Worm (Caenorhabditis elegans) whole organism, early embryonic: ENCODE data around the gene arx-2.

Experiments
- B0310.2 ChIP-seq: sonication (generic microtip); optimal IDR thresholded peaks from 2 replicates; lab custom pipeline; 2016; ENCODE audit warnings: mild to moderate bottlenecking, missing genetic modification characterization, missing compliant biosample characterization
- F13C5.2 ChIP-seq: sonication (generic microtip); optimal IDR thresholded peaks from 2 replicates; lab custom pipeline; 2017; ENCODE audit warnings: mild to moderate bottlenecking, missing genetic modification characterization, inconsistent platforms, missing compliant biosample characterization
- aly-1 ChIP-seq: sonication (generic microtip); optimal IDR thresholded peaks from 2 replicates; lab custom pipeline; 2016; ENCODE audit warnings: missing genetic modification characterization, missing compliant biosample characterization
- ama-1 ChIP-seq: fragments of 150-350 bp; optimal IDR thresholded peaks from 2 replicates; lab custom pipeline; 2014
- ceh-13 ChIP-seq: fragments of 200-800 bp; sonication (Bioruptor generic); optimal IDR thresholded peaks from 2 replicates; lab custom pipeline; 2018; ENCODE audit warnings: mild to moderate bottlenecking, missing genetic modification characterization, missing compliant biosample characterization
- ceh-36 ChIP-seq: sonication (generic microtip); optimal IDR thresholded peaks from 2 replicates; lab custom pipeline; 2016; ENCODE audit warnings: missing genetic modification characterization, inconsistent platforms, missing compliant biosample characterization
- ets-7 ChIP-seq: sonication (generic microtip); optimal IDR thresholded peaks from 2 replicates; lab custom pipeline; 2016; ENCODE audit warnings: missing genotype, missing genetic modification characterization, missing compliant biosample characterization
- flt-1 ChIP-seq: fragments of 200-800 bp; sonication (Bioruptor generic); IDR thresholded peaks from 2 replicates; pipeline ENCODE4 v1.3.6; 2022; ENCODE audit warnings: missing genetic modification characterization, missing compliant biosample characterization
- hmbx-1 ChIP-seq: sonication (generic microtip); optimal IDR thresholded peaks from 2 replicates; lab custom pipeline; 2016; ENCODE audit warnings: mild to moderate bottlenecking, missing genetic modification characterization, missing compliant biosample characterization
- hmg-4 ChIP-seq: fragments of 200-800 bp; sonication (Bioruptor generic); optimal IDR thresholded peaks from 2 replicates; lab custom pipeline; 2018; ENCODE audit warnings: mild to moderate bottlenecking, missing genetic modification characterization, missing compliant biosample characterization
- hnd-1 ChIP-seq: sonication (generic microtip); optimal IDR thresholded peaks from 2 replicates; lab custom pipeline; 2016; ENCODE audit warnings: missing genetic modification characterization, missing compliant biosample characterization
- pes-1 ChIP-seq: fragments of 200-800 bp; sonication (Bioruptor generic); IDR thresholded peaks from 2 replicates; pipeline ENCODE4 v1.3.6; 2022; ENCODE audit warnings: missing genetic modification reagents, missing genetic modification characterization, missing compliant biosample characterization
- scrt-1 ChIP-seq: fragments of 200-800 bp; sonication (Bioruptor generic); IDR thresholded peaks from 2 replicates; pipeline ENCODE4 v1.3.6; 2022; ENCODE audit warnings: missing genetic modification characterization, missing compliant biosample characterization
- sea-1 ChIP-seq: fragments of 200-800 bp; sonication (Bioruptor generic); conservative IDR thresholded peaks from 2 replicates; pipeline ENCODE4 v1.3.6; 2022; ENCODE audit warnings: missing genetic modification characterization, missing compliant biosample characterization
- tbx-11 ChIP-seq: fragments of 200-800 bp; sonication (Bioruptor generic); IDR thresholded peaks from 2 replicates; pipeline ENCODE4 v1.3.6; 2022; ENCODE audit warnings: missing genetic modification characterization, missing compliant biosample characterization
- tbx-37 ChIP-seq: fragments of 200-800 bp; sonication (Bioruptor generic); conservative IDR thresholded peaks from 2 replicates; pipeline ENCODE4 v1.3.6; 2022; ENCODE audit warnings: missing genetic modification reagents, missing genetic modification characterization, missing compliant biosample characterization
- tra-4 ChIP-seq: sonication (generic microtip); optimal IDR thresholded peaks from 2 replicates; lab custom pipeline; 2017; ENCODE audit warnings: missing genetic modification characterization, missing compliant biosample characterization

Gene arx-2

ce11 chrV:10371951-10372350 lies 33.8 kb upstream of the arx-2 start, which contains the start of gene ugt-49:
TSS of gene ugt-49 (plus strand) at chrV:10372321.
- no peak for TF ChIP-seq hnd-1 (tag; lab: Kevin White, UChicago)
- TF ChIP-seq pes-1, result no peak
- TF ChIP-seq hmbx-1 (tag; lab: Kevin White, UChicago), result no peak
- no peak for TF ChIP-seq tra-4 (tag; lab: Kevin White, UChicago)
- no peak for TF ChIP-seq F13C5.2 (tag; lab: Kevin White, UChicago)
- no peak for TF ChIP-seq ceh-36 (tag; lab: Kevin White, UChicago)
- no peak for TF ChIP-seq tbx-11 (GFP tag; lab: Robert Waterston, UW)
- TF ChIP-seq flt-1 (GFP tag; lab: Robert Waterston, UW), result no peak
- TF ChIP-seq ets-7, result no peak

DNA sequence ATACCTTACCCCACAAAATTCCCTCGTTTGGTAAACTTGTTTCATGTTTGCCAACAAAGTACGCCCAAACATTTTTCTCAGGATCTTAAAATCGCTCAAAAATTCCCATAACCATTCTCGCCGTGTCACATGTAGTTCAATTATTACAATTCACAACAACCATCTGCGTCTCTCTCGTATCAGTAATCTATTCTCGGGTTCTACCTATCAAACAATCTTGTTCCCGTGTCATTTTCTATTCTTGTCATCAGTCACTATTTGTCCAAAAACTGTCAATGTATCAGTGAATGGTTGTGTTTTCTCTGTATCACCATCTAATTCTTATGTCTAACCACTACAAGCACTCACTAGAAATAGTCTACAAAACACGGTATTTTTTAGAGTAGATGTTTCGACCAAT lies 33.0 kb upstream of the arx-2 start:
- no peak for TF ChIP-seq F13C5.2 (tag; lab: Kevin White, UChicago)
- no peak for TF ChIP-seq tbx-37 (GFP tag; lab: Robert Waterston, UW)
- TF ChIP-seq B0310.2 (tag; lab: Kevin White, UChicago), result no peak
- no peak for TF ChIP-seq ets-7
- no peak for TF ChIP-seq hnd-1 (tag; lab: Kevin White, UChicago)
- no peak for TF ChIP-seq hmbx-1 (tag; lab: Kevin White, UChicago)
- TF ChIP-seq ama-1 (lab: Kevin White, UChicago), result no peak
- no peak for TF ChIP-seq scrt-1 (GFP tag; lab: Robert Waterston, UW)
- no peak for TF ChIP-seq ceh-13 (GFP tag; lab: Kevin White, UChicago)
- TF ChIP-seq tbx-11 (GFP tag; lab: Robert Waterston, UW), result no peak
- no peak for TF ChIP-seq hmg-4 (GFP tag; lab: Kevin White, UChicago)

DNA sequence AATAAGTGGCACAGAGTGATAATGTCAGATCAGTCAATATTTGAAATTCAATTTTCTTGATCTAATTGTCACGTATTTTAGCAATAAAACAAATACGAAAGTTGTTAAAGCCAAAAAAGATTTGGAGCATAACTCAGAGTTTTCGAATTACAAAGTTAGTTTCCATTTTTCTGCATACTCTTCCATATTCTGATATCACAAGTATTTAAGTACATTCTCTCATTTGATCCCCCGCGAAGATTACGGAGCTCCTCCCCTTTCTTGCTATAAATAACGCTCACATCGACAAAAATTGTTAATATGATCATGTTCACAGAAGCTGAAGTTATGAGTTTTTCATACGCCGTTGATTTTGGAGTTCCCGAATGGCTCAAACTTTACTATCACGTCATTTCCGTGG lies 30.1 kb upstream of the arx-2 start, which contains the start of gene sri-20:
Gene sri-20 (plus strand): TSS at position 301 of the 400 bp plus-strand sequence.
- TF ChIP-seq tbx-11 (GFP tag; lab: Robert Waterston, UW) (no peak), sea-1 (GFP tag; lab: Robert Waterston, UW) (no peak), ama-1 (lab: Kevin White, UChicago) (no peak), scrt-1 (GFP tag; lab: Robert Waterston, UW) (no peak), B0310.2 (tag; lab: Kevin White, UChicago) (no peak), ceh-13 (GFP tag; lab: Kevin White, UChicago) (no peak), F13C5.2 (tag; lab: Kevin White, UChicago) (no peak), aly-1 (tag; lab: Kevin White, UChicago) (no peak), ets-7 (no peak), hnd-1 (tag; lab: Kevin White, UChicago) (no peak), ceh-36 (tag; lab: Kevin White, UChicago) (no peak), hmbx-1 (tag; lab: Kevin White, UChicago) (no peak), tbx-37 (GFP tag; lab: Robert Waterston, UW) (no peak), hmg-4 (GFP tag; lab: Kevin White, UChicago) (no peak), pes-1 (no peak), flt-1 (GFP tag; lab: Robert Waterston, UW) (no peak), tra-4 (tag; lab: Kevin White, UChicago) (no peak)

DNA sequence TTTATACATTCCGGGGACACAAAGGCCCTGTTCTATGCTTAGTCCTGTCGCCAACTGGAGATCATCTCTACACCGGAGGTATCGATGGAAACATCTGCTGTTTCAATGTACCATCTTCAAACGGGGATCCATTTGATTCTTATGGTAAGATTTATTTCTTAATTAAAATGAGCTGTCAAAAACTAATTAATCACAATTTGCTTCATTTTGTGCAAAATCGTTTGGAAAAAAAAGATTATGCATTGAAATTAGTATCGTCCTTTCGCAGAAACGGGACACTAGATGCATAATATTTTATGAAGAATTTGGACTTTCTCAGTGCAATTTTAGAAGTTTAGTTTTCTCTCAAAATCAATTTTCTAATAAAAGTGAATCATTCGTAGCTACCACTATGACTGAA lies 25.7 kb upstream of the arx-2 start:
- TF ChIP-seq F13C5.2 (tag; lab: Kevin White, UChicago) (no peak), ets-7 (no peak), tra-4 (tag; lab: Kevin White, UChicago) (no peak), hmg-4 (GFP tag; lab: Kevin White, UChicago) (no peak), aly-1 (tag; lab: Kevin White, UChicago) (no peak), ama-1 (lab: Kevin White, UChicago) (no peak), hmbx-1 (tag; lab: Kevin White, UChicago) (no peak), tbx-37 (GFP tag; lab: Robert Waterston, UW) (no peak), pes-1 (no peak), scrt-1 (GFP tag; lab: Robert Waterston, UW) (no peak), tbx-11 (GFP tag; lab: Robert Waterston, UW) (no peak), ceh-13 (GFP tag; lab: Kevin White, UChicago) (no peak)

DNA sequence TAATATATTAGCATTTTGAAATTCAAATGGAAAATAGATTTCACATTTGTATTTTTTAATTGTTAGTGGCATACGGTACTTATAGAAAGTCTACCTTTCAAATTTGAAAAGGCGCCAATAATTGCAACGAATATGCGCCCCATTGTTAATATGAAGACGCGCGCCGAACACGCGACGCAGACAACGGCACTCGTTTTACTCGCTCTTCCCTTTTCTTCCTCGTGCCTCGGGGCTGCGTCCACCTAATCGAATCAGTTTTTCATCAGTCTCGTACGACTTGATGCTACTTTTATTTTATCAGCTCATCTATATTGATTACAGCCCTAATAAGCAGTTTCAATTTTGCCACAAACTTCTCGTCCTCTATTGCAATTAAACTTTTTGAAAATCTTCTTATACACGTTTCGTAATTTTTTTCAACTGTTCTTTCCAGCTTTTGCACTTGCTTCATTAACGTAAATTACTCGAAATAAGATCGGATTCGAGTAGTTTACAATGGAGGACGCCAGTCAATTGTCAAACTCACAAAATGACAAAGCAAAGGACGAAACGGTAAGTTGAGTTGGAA lies 23.8 kb upstream of the arx-2 start, which contains the start of gene cash-1:
Gene cash-1 (plus strand): TSS at position 432 of the 568 bp plus-strand sequence.
- TF ChIP-seq F13C5.2 (tag; lab: Kevin White, UChicago) (no peak), tbx-11 (GFP tag; lab: Robert Waterston, UW) (no peak), scrt-1 (GFP tag; lab: Robert Waterston, UW) (no peak), B0310.2 (tag; lab: Kevin White, UChicago) (no peak), ama-1 (lab: Kevin White, UChicago) (no peak), sea-1 (GFP tag; lab: Robert Waterston, UW) (no peak), hmbx-1 (tag; lab: Kevin White, UChicago) (no peak), pes-1 (no peak), ceh-36 (tag; lab: Kevin White, UChicago) (no peak), tbx-37 (GFP tag; lab: Robert Waterston, UW) (no peak), hnd-1 (tag; lab: Kevin White, UChicago) (no peak), hmg-4 (GFP tag; lab: Kevin White, UChicago) (no peak), ceh-13 (GFP tag; lab: Kevin White, UChicago) (no peak), tra-4 (tag; lab: Kevin White, UChicago) (no peak), aly-1 (tag; lab: Kevin White, UChicago) (no peak), ets-7 (no peak), flt-1 (GFP tag; lab: Robert Waterston, UW) (no peak)

DNA sequence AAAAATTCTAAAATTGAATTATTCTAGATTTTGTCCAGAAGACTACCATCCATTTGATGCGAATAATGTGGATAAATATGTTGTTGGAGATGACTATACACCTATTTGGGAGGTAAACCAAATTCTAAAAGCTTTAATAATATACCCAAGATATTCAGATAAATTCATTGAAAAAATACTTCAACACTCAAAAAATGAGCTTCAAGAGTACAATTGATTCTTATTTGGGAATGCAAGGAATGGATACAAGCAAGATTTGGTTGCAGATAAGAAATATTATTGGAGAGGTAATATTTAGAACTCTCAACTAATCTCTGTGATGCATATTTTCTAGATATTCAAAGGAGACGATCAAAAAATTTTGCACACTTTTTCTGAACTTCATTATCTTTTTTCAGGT lies 22.0 kb upstream of the arx-2 start:
- TF ChIP-seq tbx-11 (GFP tag; lab: Robert Waterston, UW), result no peak
- TF ChIP-seq hnd-1 (tag; lab: Kevin White, UChicago), result no peak
- TF ChIP-seq hmbx-1 (tag; lab: Kevin White, UChicago), result no peak
- no peak for TF ChIP-seq B0310.2 (tag; lab: Kevin White, UChicago)
- TF ChIP-seq flt-1 (GFP tag; lab: Robert Waterston, UW), result no peak
- TF ChIP-seq ceh-36 (tag; lab: Kevin White, UChicago), result no peak
- TF ChIP-seq F13C5.2 (tag; lab: Kevin White, UChicago), result no peak
- no peak for TF ChIP-seq scrt-1 (GFP tag; lab: Robert Waterston, UW)
- no peak for TF ChIP-seq hmg-4 (GFP tag; lab: Kevin White, UChicago)
- no peak for TF ChIP-seq ets-7
- TF ChIP-seq ceh-13 (GFP tag; lab: Kevin White, UChicago), result no peak
- no peak for TF ChIP-seq tbx-37 (GFP tag; lab: Robert Waterston, UW)
- no peak for TF ChIP-seq ama-1 (lab: Kevin White, UChicago)
- no peak for TF ChIP-seq aly-1 (tag; lab: Kevin White, UChicago)
- no peak for TF ChIP-seq tra-4 (tag; lab: Kevin White, UChicago)
- TF ChIP-seq pes-1, result no peak
